Worm (Caenorhabditis elegans) whole organism, L1 larva: ENCODE results near the gene B0280.11.

Experiments used
- C16A3.4 ChIP-seq: fragments of 150-350 bp; optimal IDR thresholded peaks from 2 replicates; lab custom pipeline; 2014; ENCODE audit warnings: missing biosample characterization, missing genetic modification characterization
- C34B4.2 ChIP-seq: sonication (generic microtip); optimal IDR thresholded peaks from 2 replicates; lab custom pipeline; 2017; ENCODE audit warnings: mild to moderate bottlenecking, missing genetic modification characterization, missing compliant biosample characterization
- Y116A8C.19 ChIP-seq: sonication (generic microtip); optimal IDR thresholded peaks from 2 replicates; lab custom pipeline; 2016; ENCODE audit warnings: missing compliant biosample characterization, missing genetic modification characterization, borderline replicate concordance
- alr-1 ChIP-seq: fragments of 200-800 bp; sonication (Bioruptor generic); optimal IDR thresholded peaks from 2 replicates; lab custom pipeline; 2018; ENCODE audit warnings: borderline replicate concordance, mild to moderate bottlenecking, missing genetic modification characterization, missing compliant biosample characterization
- aly-2 ChIP-seq: fragments of 150-350 bp; optimal IDR thresholded peaks from 2 replicates; lab custom pipeline; 2014; ENCODE audit warnings: missing biosample characterization, missing genetic modification characterization
- blmp-1 ChIP-seq: fragments of 150-350 bp; optimal IDR thresholded peaks from 2 replicates; lab custom pipeline; 2014; ENCODE audit warnings: missing biosample characterization, missing genetic modification characterization
- ceh-88 ChIP-seq: fragments of 200-800 bp; sonication (Bioruptor generic); IDR thresholded peaks from 2 replicates; pipeline ENCODE4 v1.3.6; 2022; ENCODE audit warnings: missing genetic modification characterization, missing compliant biosample characterization
- ceh-90 ChIP-seq: sonication (generic microtip); optimal IDR thresholded peaks from 2 replicates; lab custom pipeline; 2016; ENCODE audit warnings: missing genetic modification characterization, missing compliant biosample characterization
- ces-1 ChIP-seq: fragments of 150-350 bp; optimal IDR thresholded peaks from 2 replicates; lab custom pipeline; 2014; ENCODE audit warnings: missing biosample characterization, missing genetic modification reagents, missing genetic modification characterization
- dpl-1 ChIP-seq, 3 experiments: fragments of 150-350 bp in 2 of 3; sonication (generic microtip) in 1 of 3; optimal IDR thresholded peaks; 2 replicates each; lab custom pipeline; 2014 to 2017; ENCODE audit warnings: missing biosample characterization in 3 of 3, missing genetic modification characterization in 3 of 3, missing genetic modification reagents in 3 of 3
- efl-3 ChIP-seq: fragments of 200-800 bp; sonication (Bioruptor generic); optimal IDR thresholded peaks from 2 replicates; lab custom pipeline; 2018; ENCODE audit warnings: mild to moderate bottlenecking, missing genetic modification characterization, missing compliant biosample characterization
- egl-27 ChIP-seq, 2 experiments: fragments of 150-350 bp in 1 of 2; sonication (generic microtip); optimal IDR thresholded peaks; 3 replicates each; lab custom pipeline; 2017 to 2018; ENCODE audit warnings: missing biosample characterization in 2 of 2, missing genetic modification characterization in 2 of 2, missing genetic modification reagents in 2 of 2
- ets-5 ChIP-seq: fragments of 200-800 bp; sonication (Bioruptor generic); IDR thresholded peaks from 2 replicates; pipeline ENCODE4 v1.3.6; 2022; ENCODE audit warnings: missing genetic modification characterization, missing compliant biosample characterization
- fkh-10 ChIP-seq: sonication (generic microtip); optimal IDR thresholded peaks from 2 replicates; lab custom pipeline; 2017; ENCODE audit warnings: missing biosample characterization, missing genetic modification reagents, missing genetic modification characterization
- fkh-4 ChIP-seq: sonication (generic microtip); optimal IDR thresholded peaks from 2 replicates; lab custom pipeline; 2016; ENCODE audit warnings: missing compliant biosample characterization, missing genetic modification characterization, borderline replicate concordance
- fos-1 ChIP-seq: fragments of 150-350 bp; optimal IDR thresholded peaks from 2 replicates; lab custom pipeline; 2014; ENCODE audit warnings: missing biosample characterization, missing genetic modification characterization
- hpl-2 ChIP-seq: fragments of 150-350 bp; optimal IDR thresholded peaks from 2 replicates; lab custom pipeline; 2014; ENCODE audit warnings: missing biosample characterization, missing genetic modification reagents, missing genetic modification characterization
- isw-1 ChIP-seq: fragments of 200-800 bp; sonication (Bioruptor generic); IDR thresholded peaks from 2 replicates; pipeline ENCODE4 v1.3.6; 2022; ENCODE audit warnings: missing genetic modification characterization, missing compliant biosample characterization
- lin-13 ChIP-seq: fragments of 150-350 bp; optimal IDR thresholded peaks from 2 replicates; lab custom pipeline; 2014; ENCODE audit warnings: missing biosample characterization, missing genetic modification reagents, missing genetic modification characterization
- lin-14 ChIP-seq: fragments of 200-800 bp; sonication (Bioruptor generic); optimal IDR thresholded peaks from 2 replicates; lab custom pipeline; 2018; ENCODE audit warnings: mild to moderate bottlenecking, missing genetic modification characterization, moderate library complexity, missing compliant biosample characterization
- lin-35 ChIP-seq, 2 experiments: fragments of 150-350 bp; optimal IDR thresholded peaks; 2 replicates each; lab custom pipeline; 2014; ENCODE audit warnings: missing biosample characterization in 2 of 2, missing genetic modification characterization in 2 of 2, missing genetic modification reagents in 2 of 2
- lsy-2 ChIP-seq, 2 experiments: fragments of 150-350 bp; optimal IDR thresholded peaks; 2 replicates each; lab custom pipeline; 2014; ENCODE audit warnings: missing biosample characterization in 2 of 2, missing genetic modification characterization in 2 of 2
- mab-9 ChIP-seq: fragments of 200-800 bp; sonication (Bioruptor generic); IDR thresholded peaks from 2 replicates; pipeline ENCODE4 v1.3.6; 2022; ENCODE audit warnings: missing genetic modification reagents, missing genetic modification characterization, missing compliant biosample characterization
- mdl-1 ChIP-seq, 2 experiments: fragments of 150-350 bp; optimal IDR thresholded peaks; 2 replicates each; lab custom pipeline; 2014 to 2017; ENCODE audit warnings: missing biosample characterization in 2 of 2, missing genetic modification characterization in 2 of 2, inconsistent platforms in 1 of 2
- mef-2 ChIP-seq: fragments of 150-350 bp; optimal IDR thresholded peaks from 2 replicates; lab custom pipeline; 2014; ENCODE audit warnings: missing biosample characterization, missing genetic modification characterization
- nhr-20 ChIP-seq: sonication (generic microtip); optimal IDR thresholded peaks from 2 replicates; lab custom pipeline; 2016; ENCODE audit warnings: mild to moderate bottlenecking, missing genetic modification characterization, missing compliant biosample characterization
- nhr-28 ChIP-seq: fragments of 150-350 bp; optimal IDR thresholded peaks from 2 replicates; lab custom pipeline; 2014; ENCODE audit warnings: missing biosample characterization, missing genetic modification characterization
- nhr-71 ChIP-seq: sonication (generic microtip); optimal IDR thresholded peaks from 2 replicates; lab custom pipeline; 2016; ENCODE audit warnings: mild to moderate bottlenecking, missing genetic modification characterization, moderate library complexity, missing compliant biosample characterization
- nhr-77 ChIP-seq: fragments of 150-350 bp; optimal IDR thresholded peaks from 2 replicates; lab custom pipeline; 2014; ENCODE audit warnings: missing biosample characterization, missing genetic modification characterization
- nhr-85 ChIP-seq: sonication (generic microtip); peaks from one replicate; lab custom pipeline; 2016; ENCODE audit warnings: missing genetic modification characterization, inconsistent platforms, missing compliant biosample characterization
- pag-3 ChIP-seq: sonication (generic microtip); optimal IDR thresholded peaks from 2 replicates; lab custom pipeline; 2017; ENCODE audit warnings: missing genetic modification characterization, mild to moderate bottlenecking, missing compliant biosample characterization, antibody characterized with exemption, borderline replicate concordance; ENCODE audit not compliant: insufficient read depth
- pax-3 ChIP-seq: fragments of 200-800 bp; sonication (Bioruptor generic); optimal IDR thresholded peaks from 2 replicates; lab custom pipeline; 2018; ENCODE audit warnings: mild to moderate bottlenecking, missing genetic modification characterization, moderate library complexity, missing compliant biosample characterization
- skn-1 ChIP-seq: fragments of 150-350 bp; optimal IDR thresholded peaks from 2 replicates; lab custom pipeline; 2014; ENCODE audit warnings: missing biosample characterization, missing genetic modification characterization
- snu-23 ChIP-seq: sonication (generic microtip); optimal IDR thresholded peaks from 2 replicates; lab custom pipeline; 2016; ENCODE audit warnings: missing genetic modification characterization, missing compliant biosample characterization
- sox-4 ChIP-seq: sonication (generic microtip); optimal IDR thresholded peaks from 2 replicates; lab custom pipeline; 2016; ENCODE audit warnings: missing genetic modification characterization, missing compliant biosample characterization
- sptf-1 ChIP-seq: fragments of 150-350 bp; optimal IDR thresholded peaks from 2 replicates; lab custom pipeline; 2014; ENCODE audit warnings: missing biosample characterization, missing genetic modification characterization
- tbx-2 ChIP-seq: sonication (generic microtip); optimal IDR thresholded peaks from 2 replicates; lab custom pipeline; 2016; ENCODE audit warnings: missing genetic modification characterization, missing compliant biosample characterization
- tlp-1 ChIP-seq: fragments of 150-350 bp; optimal IDR thresholded peaks from 2 replicates; lab custom pipeline; 2014; ENCODE audit warnings: missing biosample characterization, missing genetic modification characterization
- unc-130 ChIP-seq: fragments of 150-350 bp; optimal IDR thresholded peaks from 2 replicates; lab custom pipeline; 2017; ENCODE audit warnings: missing biosample characterization, missing genetic modification characterization, inconsistent platforms
- unc-62 ChIP-seq: fragments of 150-350 bp; optimal IDR thresholded peaks from 2 replicates; lab custom pipeline; 2014; ENCODE audit warnings: missing biosample characterization, missing genetic modification reagents, missing genetic modification characterization
- unc-86 ChIP-seq: sonication (generic microtip); optimal IDR thresholded peaks from 2 replicates; lab custom pipeline; 2016; ENCODE audit warnings: missing genetic modification characterization, missing compliant biosample characterization
- unc-98 ChIP-seq: fragments of 200-800 bp; sonication (Bioruptor generic); IDR thresholded peaks from 2 replicates; pipeline ENCODE4 v1.3.6; 2022; ENCODE audit warnings: missing genetic modification characterization, missing compliant biosample characterization
- xbp-1 ChIP-seq: sonication (generic microtip); optimal IDR thresholded peaks from 2 replicates; lab custom pipeline; 2016; ENCODE audit warnings: missing genetic modification characterization, missing compliant biosample characterization
- ztf-11 ChIP-seq, 2 experiments: sonication (generic microtip); optimal IDR thresholded peaks; 2 replicates each; lab custom pipeline; 2016 to 2017; ENCODE audit warnings: missing genetic modification characterization in 2 of 2, missing biosample characterization in 1 of 2, missing compliant biosample characterization in 1 of 2

Gene B0280.11

DNA sequence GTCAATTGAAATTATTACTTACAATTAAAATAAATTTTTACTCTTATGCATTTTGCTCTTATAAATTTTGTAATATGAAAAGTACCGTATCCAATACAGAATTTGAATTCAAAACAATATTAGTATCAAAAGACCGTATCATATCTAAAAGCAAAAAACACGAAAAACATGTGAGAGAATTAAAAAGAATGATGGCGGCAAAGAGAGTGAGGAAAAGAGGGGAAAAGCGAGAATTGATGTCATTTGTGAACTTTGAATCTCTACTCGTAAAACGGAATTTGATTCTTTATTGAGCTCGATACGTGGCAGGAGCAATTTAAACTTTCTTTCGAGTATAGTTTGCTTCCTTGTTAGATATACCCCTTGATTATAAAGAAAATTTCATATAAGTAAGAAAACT lies 16.4 kb upstream of the B0280.11 start:
- TF ChIP-seq mdl-1 (tag; optimal IDR thresholded peaks at IDR 0.05; lab: Kevin White, UChicago) (no peak), mab-9 (GFP tag; lab: Robert Waterston, UW) (no peak), nhr-77 (tag; lab: Kevin White, UChicago) (no peak), isw-1 (GFP tag; lab: Robert Waterston, UW) (no peak), tlp-1 (tag; lab: Kevin White, UChicago) (no peak), sptf-1 (tag; lab: Kevin White, UChicago) (no peak), lin-14 (peak; percentile 49), C34B4.2 (tag; lab: Kevin White, UChicago) (no peak), lsy-2 (tag; optimal IDR thresholded peaks at IDR 0.05; lab: Kevin White, UChicago) (no peak), unc-62 (GFP tag; lab: Kevin White, UChicago) (no peak), mef-2 (tag; lab: Kevin White, UChicago) (no peak), unc-130 (no peak), hpl-2 (GFP tag; lab: Kevin White, UChicago) (no peak), fkh-10 (GFP tag; lab: Kevin White, UChicago) (no peak), sox-4 (tag; lab: Kevin White, UChicago) (no peak), egl-27 (tag; optimal IDR thresholded peaks at IDR 0.05; lab: Kevin White, UChicago) (no peak), fkh-4 (tag; lab: Kevin White, UChicago) (no peak), tbx-2 (no peak), xbp-1 (tag; lab: Kevin White, UChicago) (no peak), nhr-71 (peak; percentile 31), snu-23 (GFP tag; lab: Kevin White, UChicago) (peak; percentile 35), unc-98 (GFP tag; lab: Robert Waterston, UW) (no peak), ets-5 (GFP tag; lab: Robert Waterston, UW) (no peak), ces-1 (no peak), lin-13 (GFP tag; lab: Kevin White, UChicago) (no peak), nhr-20 (tag; lab: Kevin White, UChicago) (no peak), nhr-85 (tag; lab: Kevin White, UChicago) (no peak), ceh-88 (GFP tag; lab: Robert Waterston, UW) (no peak), alr-1 (tag; lab: Kevin White, UChicago) (no peak), C16A3.4 (tag; lab: Kevin White, UChicago) (no peak), efl-3 (GFP tag; lab: Kevin White, UChicago) (no peak), skn-1 (tag; lab: Kevin White, UChicago) (no peak), Y116A8C.19 (tag; lab: Kevin White, UChicago) (no peak), pag-3 (tag; lab: Kevin White, UChicago) (no peak), fos-1 (no peak), pax-3 (tag; lab: Kevin White, UChicago) (no peak), unc-86 (tag; lab: Kevin White, UChicago) (no peak), dpl-1 (GFP tag; optimal IDR thresholded peaks at IDR 0.05; lab: Kevin White, UChicago) (peak in 1 of 3 experiments; percentile 8), blmp-1 (tag; lab: Kevin White, UChicago) (peak; percentile 3), aly-2 (tag; lab: Kevin White, UChicago) (no peak), lin-35 (GFP tag; optimal IDR thresholded peaks at IDR 0.05; lab: Kevin White, UChicago) (no peak), ceh-90 (no peak), ztf-11 (tag; optimal IDR thresholded peaks at IDR 0.05; lab: Kevin White, UChicago) (no peak), nhr-28 (tag; lab: Kevin White, UChicago) (no peak)
